Worm (Caenorhabditis elegans): ENCODE measurements around the gene Y46H3D.8.

ce11 chrV:1623429-1623828 lies 7.6 kb downstream of the Y46H3D.8 start:
- TF ChIP-seq ztf-29 (GFP tag; IDR thresholded peaks at IDR 0.05) (no peak), flt-1 (GFP tag; IDR thresholded peaks at IDR 0.05) (no peak), T22C8.4 (GFP tag; IDR thresholded peaks at IDR 0.05) (no peak), ref-1 (GFP tag; conservative IDR thresholded peaks at IDR 0.05) (no peak), cog-1 (tag; optimal IDR thresholded peaks at IDR 0.05) (no peak), klf-2 (GFP tag; conservative IDR thresholded peaks at IDR 0.05) (no peak), med-1 (GFP tag; optimal IDR thresholded peaks at IDR 0.05; ENCODE audit: insufficient read depth) (no peak), tab-1 (GFP tag; IDR thresholded peaks at IDR 0.05) (no peak), ztf-23 (GFP tag; IDR thresholded peaks at IDR 0.05) (no peak)
